Fruit fly (Drosophila melanogaster) whole organism, adult: ENCODE measurements around the gene CAHbeta.

ENCODE experiments used
- CG12768 ChIP-seq: fragments of 200-800 bp; sonication (Bioruptor generic); optimal IDR thresholded peaks from 2 replicates; lab custom pipeline; 2017; ENCODE audit warnings: missing biosample characterization, missing genetic modification characterization, mild to moderate bottlenecking, moderate library complexity, missing genetic modification reagents
- Hr96 ChIP-seq: fragments of 200-800 bp; sonication (Bioruptor generic); optimal IDR thresholded peaks from 2 replicates; lab custom pipeline; 2016; ENCODE audit warnings: missing biosample characterization, missing genetic modification characterization
- kay ChIP-seq: fragments of 200-800 bp; sonication (Bioruptor generic); peaks from one replicate; lab custom pipeline; 2016; ENCODE audit warnings: missing biosample characterization, missing genetic modification characterization, borderline replicate concordance

dm6 chr3R:9003600-9004223 is 23.1 kb downstream of the CAHbeta start, which contains the start of the genes CG31100 and CG11980:
- TF ChIP-seq kay (GFP tag; lab: Kevin White, UChicago), result no peak
- no peak for TF ChIP-seq Hr96
- TF ChIP-seq CG12768 (GFP tag; lab: Kevin White, UChicago), result no peak
